Worm (Caenorhabditis elegans) whole organism, late embryonic: ENCODE measurements around the gene ccch-1.

ENCODE experiments used
- ceh-31 ChIP-seq: sonication (generic microtip); optimal IDR thresholded peaks from 2 replicates; lab custom pipeline; 2016; ENCODE audit warnings: missing genetic modification characterization, missing compliant biosample characterization
- ceh-48 ChIP-seq: sonication (generic microtip); optimal IDR thresholded peaks from 2 replicates; lab custom pipeline; 2016; ENCODE audit warnings: missing genetic modification characterization, inconsistent platforms, missing compliant biosample characterization
- dve-1 ChIP-seq: sonication (generic microtip); optimal IDR thresholded peaks from 2 replicates; lab custom pipeline; 2017; ENCODE audit warnings: antibody characterized with exemption, mild to moderate bottlenecking, missing genetic modification characterization, missing compliant biosample characterization
- elt-2 ChIP-seq: sonication (generic microtip); optimal IDR thresholded peaks from 2 replicates; lab custom pipeline; 2016; ENCODE audit warnings: missing genetic modification reagents, missing genetic modification characterization, missing compliant biosample characterization
- nfya-1 ChIP-seq: sonication (generic microtip); optimal IDR thresholded peaks from 2 replicates; lab custom pipeline; 2017; ENCODE audit warnings: missing genetic modification characterization, mild to moderate bottlenecking, missing compliant biosample characterization, antibody characterized with exemption, moderate library complexity
- nhr-11 ChIP-seq: fragments of 150-350 bp; optimal IDR thresholded peaks from 2 replicates; lab custom pipeline; 2014; ENCODE audit warnings: missing biosample characterization, missing genetic modification characterization
- pag-3 ChIP-seq: sonication (generic microtip); optimal IDR thresholded peaks from 2 replicates; lab custom pipeline; 2016; ENCODE audit warnings: missing compliant biosample characterization, missing genetic modification characterization, borderline replicate concordance
- pqm-1 ChIP-seq: sonication (generic microtip); optimal IDR thresholded peaks from 2 replicates; lab custom pipeline; 2016; ENCODE audit warnings: missing genetic modification characterization, missing compliant biosample characterization
- rnt-1 ChIP-seq: sonication (generic microtip); optimal IDR thresholded peaks from 2 replicates; lab custom pipeline; 2016; ENCODE audit warnings: missing genetic modification characterization, missing compliant biosample characterization
- sox-4 ChIP-seq: sonication (generic microtip); optimal IDR thresholded peaks from 2 replicates; lab custom pipeline; 2017; ENCODE audit warnings: mild to moderate bottlenecking, missing genetic modification characterization, inconsistent platforms, missing compliant biosample characterization
- tbx-2 ChIP-seq: sonication (generic microtip); optimal IDR thresholded peaks from 2 replicates; lab custom pipeline; 2016; ENCODE audit warnings: missing genetic modification characterization, missing compliant biosample characterization
- unc-3 ChIP-seq, 2 experiments: fragments of 200-800 bp in 1 of 2; sonication (Bioruptor generic) in 1 of 2; sonication (generic microtip) in 1 of 2; conservative IDR thresholded peaks in 1 of 2; optimal IDR thresholded peaks in 1 of 2; 2 replicates each; pipeline versions ENCODE4 v1.3.6 to Lab custom; 2016 to 2022; ENCODE audit warnings: missing compliant biosample characterization in 2 of 2, missing genetic modification characterization in 2 of 2, missing genetic modification reagents in 1 of 2

ce11 chrV:11532535-11532853, 4.9 kb downstream of the ccch-1 start:
- TF ChIP-seq ceh-31 (tag; lab: Kevin White, UChicago) (no peak), elt-2 (no peak), dve-1 (tag; lab: Kevin White, UChicago) (no peak), rnt-1 (no peak), pqm-1 (tag; lab: Kevin White, UChicago) (no peak), nfya-1 (tag; lab: Kevin White, UChicago) (no peak), unc-3 (GFP tag; conservative IDR thresholded peaks at IDR 0.05; lab: Robert Waterston, UW) (no peak), unc-3 (tag; optimal IDR thresholded peaks at IDR 0.05; lab: Kevin White, UChicago) (no peak), nhr-11 (tag; lab: Kevin White, UChicago) (no peak), tbx-2 (tag; lab: Kevin White, UChicago) (no peak), pag-3 (tag; lab: Kevin White, UChicago) (no peak), ceh-48 (tag; lab: Kevin White, UChicago) (no peak), sox-4 (tag; lab: Kevin White, UChicago) (no peak)
